Fruit fly (Drosophila melanogaster) whole organism, embryonic: ENCODE measurements around the gene MBD-like.

ENCODE experiments used
- Atf6 ChIP-seq: fragments of 200-800 bp; sonication (Bioruptor generic); IDR thresholded peaks from 2 replicates; pipeline ENCODE4 v1.3.6; 2022; ENCODE audit warnings: missing biosample characterization, missing genetic modification characterization
- B-H1 ChIP-seq: fragments of 200-800 bp; sonication (Bioruptor generic); IDR thresholded peaks from 3 replicates; pipeline ENCODE4 v1.3.6; 2022; ENCODE audit warnings: missing biosample characterization, missing genetic modification characterization
- CG10267 ChIP-seq: fragments of 200-800 bp; sonication (Bioruptor generic); optimal IDR thresholded peaks from 2 replicates; lab custom pipeline; 2018; ENCODE audit warnings: missing biosample characterization, mild to moderate bottlenecking, missing genetic modification characterization, moderate library complexity
- CG10321 ChIP-seq: fragments of 200-800 bp; sonication (Bioruptor generic); IDR thresholded peaks from 2 replicates; pipeline ENCODE4 v1.3.6; 2022; ENCODE audit warnings: missing biosample characterization, missing genetic modification characterization
- CG10543 ChIP-seq: fragments of 200-800 bp; sonication (Bioruptor generic); optimal IDR thresholded peaks from 3 replicates; lab custom pipeline; 2017; ENCODE audit warnings: missing biosample characterization, mild to moderate bottlenecking, missing genetic modification characterization, moderate library complexity
- CG11696 ChIP-seq: fragments of 200-800 bp; sonication (Bioruptor generic); IDR thresholded peaks from 2 replicates; pipeline ENCODE4 v1.3.6; 2022; ENCODE audit warnings: missing biosample characterization, missing genetic modification characterization
- CG12299 ChIP-seq: fragments of 200-800 bp; sonication (Bioruptor generic); optimal IDR thresholded peaks from 2 replicates; lab custom pipeline; 2018; ENCODE audit warnings: missing biosample characterization, mild to moderate bottlenecking, missing genetic modification characterization
- CG12391 ChIP-seq: fragments of 200-800 bp; sonication (Bioruptor generic); optimal IDR thresholded peaks from 3 replicates; lab custom pipeline; 2018; ENCODE audit warnings: missing biosample characterization, mild to moderate bottlenecking, missing genetic modification characterization, moderate library complexity
- CG12769 ChIP-seq: fragments of 200-800 bp; sonication (Bioruptor generic); optimal IDR thresholded peaks from 2 replicates; lab custom pipeline; 2019; ENCODE audit warnings: missing biosample characterization, mild to moderate bottlenecking, missing genetic modification characterization, moderate library complexity
- CG14014 ChIP-seq: fragments of 200-800 bp; sonication (Bioruptor generic); IDR thresholded peaks from 2 replicates; pipeline ENCODE4 v1.3.6; 2022; ENCODE audit warnings: missing biosample characterization, missing genetic modification characterization
- CG16779 ChIP-seq: fragments of 200-800 bp; sonication (Bioruptor generic); IDR thresholded peaks from 2 replicates; pipeline ENCODE4 v1.3.6; 2022; ENCODE audit warnings: missing biosample characterization, missing genetic modification characterization
- CG17568 ChIP-seq: fragments of 200-800 bp; sonication (Bioruptor generic); optimal IDR thresholded peaks from 2 replicates; lab custom pipeline; 2018; ENCODE audit warnings: missing biosample characterization, mild to moderate bottlenecking, missing genetic modification characterization, moderate library complexity
- CG18011 ChIP-seq: fragments of 200-800 bp; sonication (Bioruptor generic); optimal IDR thresholded peaks from 2 replicates; lab custom pipeline; 2017; ENCODE audit warnings: missing biosample characterization, missing genetic modification characterization, mild to moderate bottlenecking, moderate library complexity, missing genotype
- CG2116 ChIP-seq: fragments of 200-800 bp; sonication (Bioruptor generic); optimal IDR thresholded peaks from 3 replicates; lab custom pipeline; 2018; ENCODE audit warnings: missing biosample characterization, mild to moderate bottlenecking, missing genetic modification characterization
- CG32767 ChIP-seq: fragments of 200-800 bp; sonication (Bioruptor generic); IDR thresholded peaks from 2 replicates; pipeline ENCODE4 v1.3.6; 2022; ENCODE audit warnings: missing biosample characterization, missing genetic modification characterization
- CG34376 ChIP-seq: fragments of 200-800 bp; sonication (Bioruptor generic); optimal IDR thresholded peaks from 2 replicates; lab custom pipeline; 2018; ENCODE audit warnings: missing biosample characterization, mild to moderate bottlenecking, missing genetic modification characterization
- CG4328 ChIP-seq: fragments of 200-800 bp; sonication (Bioruptor generic); optimal IDR thresholded peaks from 3 replicates; lab custom pipeline; 2017; ENCODE audit warnings: missing biosample characterization, missing genetic modification reagents, missing genetic modification characterization
- CG43689 ChIP-seq: fragments of 200-800 bp; sonication (Bioruptor generic); IDR thresholded peaks from 2 replicates; pipeline ENCODE4 v1.3.6; 2022; ENCODE audit warnings: missing biosample characterization, missing genetic modification characterization
- CG6654 ChIP-seq: fragments of 200-800 bp; sonication (Bioruptor generic); optimal IDR thresholded peaks from 2 replicates; lab custom pipeline; 2017; ENCODE audit warnings: missing biosample characterization, mild to moderate bottlenecking, missing genetic modification characterization
- CG7963 ChIP-seq: fragments of 200-800 bp; sonication (Bioruptor generic); IDR thresholded peaks from 3 replicates; pipeline ENCODE4 v1.3.6; 2022; ENCODE audit warnings: missing biosample characterization, missing genetic modification characterization; ENCODE audit not compliant: partially characterized antibody
- CG8478 ChIP-seq: fragments of >200 bp; optimal IDR thresholded peaks from 2 replicates; lab custom pipeline; 2018
- Chrac-16 ChIP-seq: fragments of 200-800 bp; sonication (Bioruptor generic); optimal IDR thresholded peaks from 3 replicates; lab custom pipeline; 2016; ENCODE audit warnings: missing biosample characterization, missing genetic modification characterization
- Elba2 ChIP-seq: fragments of 200-800 bp; sonication (Bioruptor generic); optimal IDR thresholded peaks from 3 replicates; lab custom pipeline; 2016; ENCODE audit warnings: missing biosample characterization, missing genetic modification characterization
- Fer1 ChIP-seq: fragments of 200-800 bp; sonication (Bioruptor generic); optimal IDR thresholded peaks from 2 replicates; lab custom pipeline; 2017; ENCODE audit warnings: missing biosample characterization, mild to moderate bottlenecking, missing genetic modification characterization
- HHEX ChIP-seq: fragments of 200-800 bp; sonication (Bioruptor generic); optimal IDR thresholded peaks from 3 replicates; lab custom pipeline; 2017; ENCODE audit warnings: missing biosample characterization, mild to moderate bottlenecking, missing genetic modification characterization, missing genetic modification reagents
- Hr3 ChIP-seq: fragments of 200-800 bp; sonication (Bioruptor generic); optimal IDR thresholded peaks from 3 replicates; lab custom pipeline; 2016; ENCODE audit warnings: missing biosample characterization, missing genetic modification characterization
- Lpt ChIP-seq: fragments of >200 bp; optimal IDR thresholded peaks from 2 replicates; lab custom pipeline; 2018; ENCODE audit warnings: missing biosample characterization, missing genetic modification characterization
- Meics ChIP-seq: fragments of 200-800 bp; sonication (Bioruptor generic); optimal IDR thresholded peaks from 2 replicates; lab custom pipeline; 2017; ENCODE audit warnings: missing biosample characterization, mild to moderate bottlenecking, missing genetic modification characterization
- Nf-YC ChIP-seq: fragments of 200-800 bp; optimal IDR thresholded peaks from 3 replicates; lab custom pipeline; 2019; ENCODE audit warnings: missing biosample characterization, mild to moderate bottlenecking, missing genetic modification characterization, moderate library complexity
- Spps ChIP-seq: fragments of 200-800 bp; sonication (Bioruptor generic); optimal IDR thresholded peaks from 2 replicates; lab custom pipeline; 2018; ENCODE audit warnings: missing biosample characterization, mild to moderate bottlenecking, missing genetic modification characterization
- az2 ChIP-seq: fragments of 200-800 bp; sonication (Bioruptor generic); optimal IDR thresholded peaks from 3 replicates; lab custom pipeline; 2016; ENCODE audit warnings: missing biosample characterization, missing genetic modification characterization
- chn ChIP-seq: fragments of 200-800 bp; sonication (Bioruptor generic); optimal IDR thresholded peaks from 2 replicates; lab custom pipeline; 2016; ENCODE audit warnings: missing biosample characterization, missing genetic modification characterization
- dimm ChIP-seq: fragments of 200-800 bp; sonication (Bioruptor generic); IDR thresholded peaks from 2 replicates; pipeline ENCODE4 v1.3.6; 2022; ENCODE audit warnings: missing biosample characterization, missing genetic modification characterization
- fd96Cb ChIP-seq: fragments of 200-800 bp; sonication (Bioruptor generic); optimal IDR thresholded peaks from 2 replicates; lab custom pipeline; 2018; ENCODE audit warnings: missing biosample characterization, mild to moderate bottlenecking, missing genetic modification characterization, moderate library complexity
- gem ChIP-seq: fragments of 200-800 bp; sonication (Bioruptor generic); optimal IDR thresholded peaks from 2 replicates; lab custom pipeline; 2019; ENCODE audit warnings: missing biosample characterization, mild to moderate bottlenecking, missing genetic modification characterization, moderate library complexity
- gfzf ChIP-seq: fragments of 200-800 bp; sonication (Bioruptor generic); optimal IDR thresholded peaks from 2 replicates; lab custom pipeline; 2016; ENCODE audit warnings: missing biosample characterization, mild to moderate bottlenecking, missing genetic modification characterization, moderate library complexity
- her ChIP-seq: fragments of 200-800 bp; sonication (Bioruptor generic); optimal IDR thresholded peaks from 2 replicates; lab custom pipeline; 2016; ENCODE audit warnings: missing biosample characterization, missing genetic modification characterization
- jigr1 ChIP-seq: fragments of 200-800 bp; sonication (Bioruptor generic); IDR thresholded peaks from 3 replicates; pipeline ENCODE4 v1.3.6; 2022; ENCODE audit warnings: missing biosample characterization, missing genetic modification characterization
- kah ChIP-seq: fragments of 200-800 bp; sonication (Bioruptor generic); optimal IDR thresholded peaks from 2 replicates; lab custom pipeline; 2018; ENCODE audit warnings: missing biosample characterization, mild to moderate bottlenecking, missing genetic modification characterization
- lola ChIP-seq, 3 experiments: fragments of >200 bp in 2 of 3; fragments of 200-800 bp in 1 of 3; sonication (Bioruptor generic) in 1 of 3; optimal IDR thresholded peaks; 2 replicates each; lab custom pipeline; 2017 to 2019; ENCODE audit warnings: missing biosample characterization in 3 of 3, missing genetic modification characterization in 3 of 3, mild to moderate bottlenecking in 1 of 3, moderate library complexity in 1 of 3
- phol ChIP-seq: fragments of 200-800 bp; sonication (Bioruptor generic); optimal IDR thresholded peaks from 3 replicates; lab custom pipeline; 2018; ENCODE audit warnings: missing biosample characterization, mild to moderate bottlenecking, missing genetic modification characterization, moderate library complexity
- ro ChIP-seq: fragments of 200-800 bp; sonication (Bioruptor generic); IDR thresholded peaks from 2 replicates; pipeline ENCODE4 v1.3.6; 2022; ENCODE audit warnings: missing biosample characterization, missing genetic modification characterization
- run ChIP-seq: fragments of 200-800 bp; sonication (Bioruptor generic); optimal IDR thresholded peaks from 3 replicates; lab custom pipeline; 2018; ENCODE audit warnings: missing biosample characterization, mild to moderate bottlenecking, missing genetic modification characterization
- slbo ChIP-seq: fragments of 200-800 bp; sonication (Bioruptor generic); IDR thresholded peaks from 2 replicates; pipeline ENCODE4 v1.3.6; 2022; ENCODE audit warnings: missing biosample characterization, missing genetic modification characterization
- sug ChIP-seq: fragments of 200-800 bp; optimal IDR thresholded peaks from 2 replicates; lab custom pipeline; 2019; ENCODE audit warnings: missing biosample characterization, mild to moderate bottlenecking, missing genetic modification characterization, moderate library complexity
- tio ChIP-seq: fragments of 200-800 bp; sonication (Bioruptor generic); optimal IDR thresholded peaks from 2 replicates; lab custom pipeline; 2017; ENCODE audit warnings: missing biosample characterization, missing genetic modification characterization, inconsistent platforms
- trem ChIP-seq: fragments of 200-800 bp; optimal IDR thresholded peaks from 3 replicates; lab custom pipeline; 2019; ENCODE audit warnings: missing biosample characterization, mild to moderate bottlenecking, missing genetic modification characterization, moderate library complexity
- vnd ChIP-seq: fragments of 200-800 bp; sonication (Bioruptor generic); IDR thresholded peaks from 3 replicates; pipeline ENCODE4 v1.3.6; 2022; ENCODE audit warnings: missing biosample characterization, missing genetic modification characterization; ENCODE audit not compliant: partially characterized antibody
- zf30C ChIP-seq: fragments of 200-800 bp; sonication (Bioruptor generic); optimal IDR thresholded peaks from 3 replicates; lab custom pipeline; 2018; ENCODE audit warnings: missing biosample characterization, mild to moderate bottlenecking, missing genetic modification characterization
- zfh2 ChIP-seq: fragments of 200-800 bp; sonication (Bioruptor generic); optimal IDR thresholded peaks from 2 replicates; lab custom pipeline; 2016; ENCODE audit warnings: missing biosample characterization, missing genetic modification characterization

The MBD-like gene

dm6 chr3R:9551659-9552435 is 7.7 kb upstream of the MBD-like start, which contains the start of the genes mura and RnpS1 (continued):
- TF ChIP-seq her (peak; percentile 24), CG12769 (tag; lab: Kevin White, UChicago) (no peak), CG10543 (GFP tag; lab: Kevin White, UChicago) (peak; percentile 55), sug (peak; percentile 61), CG17568 (GFP tag; lab: Kevin White, UChicago) (no peak), Chrac-16 (GFP tag; lab: Kevin White, UChicago) (no peak), CG10267 (tag; lab: Kevin White, UChicago) (peak; percentile 59), CG4328 (GFP tag; lab: Kevin White, UChicago) (no peak), zf30C (GFP tag; lab: Kevin White, UChicago) (no peak), Meics (GFP tag; lab: Kevin White, UChicago) (no peak), Elba2 (GFP tag; lab: Kevin White, UChicago) (no peak), CG10321 (no peak), gem (peak; percentile 25), chn (GFP tag; lab: Kevin White, UChicago) (no peak), CG7963 (GFP tag; lab: Robert Waterston, UW) (no peak), CG8478 (lab: Kevin White, UChicago) (no peak), CG2116 (GFP tag; lab: Kevin White, UChicago) (peak; percentile 25), CG34376 (GFP tag; lab: Kevin White, UChicago) (peak; percentile 42), slbo (GFP tag; lab: Robert Waterston, UW) (no peak), CG16779 (GFP tag; lab: Robert Waterston, UW) (no peak), B-H1 (GFP tag; lab: Robert Waterston, UW) (no peak), CG14014 (no peak), Atf6 (no peak), fd96Cb (no peak), CG32767 (GFP tag; lab: Robert Waterston, UW) (no peak), CG12391 (tag; lab: Kevin White, UChicago) (peak; percentile 27), ro (GFP tag; lab: Robert Waterston, UW) (no peak), HHEX (GFP tag; lab: Kevin White, UChicago) (no peak), CG6654 (GFP tag; lab: Kevin White, UChicago) (no peak), zfh2 (GFP tag; lab: Kevin White, UChicago) (no peak), Fer1 (GFP tag; lab: Kevin White, UChicago) (peak; percentile 31), dimm (GFP tag; lab: Robert Waterston, UW) (no peak), az2 (GFP tag; lab: Kevin White, UChicago) (no peak), trem (peak; percentile 69), vnd (GFP tag; lab: Robert Waterston, UW) (no peak), gfzf (GFP tag; lab: Kevin White, UChicago) (peak; percentile 77), lola (GFP tag; optimal IDR thresholded peaks at IDR 0.05; lab: Kevin White, UChicago) (no peak), jigr1 (GFP tag; lab: Robert Waterston, UW) (no peak), Spps (no peak), phol (peak; percentile 12), run (tag; lab: Kevin White, UChicago) (no peak), CG11696 (no peak), Lpt (GFP tag; lab: Kevin White, UChicago) (no peak), CG12299 (tag; lab: Kevin White, UChicago) (no peak), Hr3 (GFP tag; lab: Kevin White, UChicago) (no peak), CG18011 (GFP tag; lab: Kevin White, UChicago) (no peak), tio (GFP tag; lab: Kevin White, UChicago) (no peak), Nf-YC (tag; lab: Kevin White, UChicago) (peak; percentile 14), kah (peak; percentile 53), CG43689 (no peak)
